Worm (Caenorhabditis elegans) whole organism, L4/young adult: Measurements from ENCODE around the gene F55D10.4.

Experiments used
- W03F9.2 ChIP-seq: fragments of 150-350 bp; optimal IDR thresholded peaks from 2 replicates; lab custom pipeline; 2014; ENCODE audit warnings: missing biosample characterization, missing genetic modification characterization
- him-1 ChIP-seq: sonication (generic microtip); optimal IDR thresholded peaks from 2 replicates; lab custom pipeline; 2016; ENCODE audit warnings: missing genotype, missing genetic modification reagents, missing genetic modification characterization, missing compliant biosample characterization

ce11 chrX:4676702-4677101, 43.8 kb downstream of the F55D10.4 start:
- no peak for TF ChIP-seq him-1
- no peak for TF ChIP-seq W03F9.2
